Fruit fly (Drosophila melanogaster) whole organism, prepupa: ENCODE results near the gene CG13293.

Source experiments
- Blimp-1 ChIP-seq: fragments of 200-800 bp; sonication (Bioruptor generic); optimal IDR thresholded peaks from 3 replicates; lab custom pipeline; 2017; ENCODE audit warnings: missing biosample characterization, missing genetic modification characterization, mild to moderate bottlenecking, moderate library complexity, missing genetic modification reagents
- CG10631 ChIP-seq: fragments of 200-800 bp; sonication (Bioruptor generic); optimal IDR thresholded peaks from 2 replicates; lab custom pipeline; 2016; ENCODE audit warnings: missing biosample characterization, missing genetic modification characterization
- CG11762 ChIP-seq: fragments of 200-800 bp; sonication (Bioruptor generic); optimal IDR thresholded peaks from 3 replicates; lab custom pipeline; 2016; ENCODE audit warnings: missing biosample characterization, missing genetic modification characterization; ENCODE audit not compliant: insufficient read depth
- CG1621 ChIP-seq: fragments of 200-800 bp; sonication (Bioruptor generic); optimal IDR thresholded peaks from 3 replicates; lab custom pipeline; 2018; ENCODE audit warnings: missing biosample characterization, mild to moderate bottlenecking, missing genetic modification characterization
- CG16779 ChIP-seq: fragments of 200-800 bp; sonication (Bioruptor generic); optimal IDR thresholded peaks from 3 replicates; lab custom pipeline; 2017; ENCODE audit warnings: missing biosample characterization, mild to moderate bottlenecking, missing genetic modification characterization
- CG3032 ChIP-seq: fragments of 200-800 bp; optimal IDR thresholded peaks from 2 replicates; lab custom pipeline; 2019; ENCODE audit warnings: missing biosample characterization, mild to moderate bottlenecking, missing genetic modification characterization, moderate library complexity
- CG31627 ChIP-seq: fragments of 200-800 bp; sonication (Bioruptor generic); optimal IDR thresholded peaks from 3 replicates; lab custom pipeline; 2016; ENCODE audit warnings: missing biosample characterization, missing genetic modification characterization
- CG32006 ChIP-seq: fragments of 200-800 bp; sonication (Bioruptor generic); optimal IDR thresholded peaks from 3 replicates; lab custom pipeline; 2017; ENCODE audit warnings: missing biosample characterization, mild to moderate bottlenecking, missing genetic modification characterization
- CG34406 ChIP-seq: fragments of 200-800 bp; sonication (Bioruptor generic); optimal IDR thresholded peaks from 3 replicates; lab custom pipeline; 2016; ENCODE audit warnings: missing biosample characterization, missing genetic modification characterization
- CG4318 ChIP-seq: fragments of 200-800 bp; sonication (Bioruptor generic); optimal IDR thresholded peaks from 3 replicates; lab custom pipeline; 2017; ENCODE audit warnings: missing biosample characterization, mild to moderate bottlenecking, missing genetic modification characterization
- CG6792 ChIP-seq: fragments of 200-800 bp; sonication (Bioruptor generic); optimal IDR thresholded peaks from 3 replicates; lab custom pipeline; 2016; ENCODE audit warnings: missing biosample characterization, missing genetic modification characterization
- CG7368 ChIP-seq: fragments of 200-800 bp; sonication (Bioruptor generic); optimal IDR thresholded peaks from 3 replicates; lab custom pipeline; 2016; ENCODE audit warnings: missing biosample characterization, missing genetic modification characterization
- CG8632 ChIP-seq: fragments of 200-800 bp; sonication (Bioruptor generic); optimal IDR thresholded peaks from 3 replicates; lab custom pipeline; 2016; ENCODE audit warnings: missing biosample characterization, missing genetic modification characterization
- CG9139 ChIP-seq: fragments of 200-800 bp; sonication (Bioruptor generic); optimal IDR thresholded peaks from 3 replicates; lab custom pipeline; 2017; ENCODE audit warnings: missing biosample characterization, mild to moderate bottlenecking, missing genetic modification characterization
- Eip75B ChIP-seq: fragments of 200-800 bp; sonication (Bioruptor generic); optimal IDR thresholded peaks from 3 replicates; lab custom pipeline; 2016; ENCODE audit warnings: missing biosample characterization, missing genetic modification characterization
- Eip78C ChIP-seq: fragments of 200-800 bp; sonication (Bioruptor generic); peaks from one replicate; lab custom pipeline; 2016; ENCODE audit warnings: missing biosample characterization, missing genetic modification characterization
- Eip93F ChIP-seq: fragments of 200-800 bp; sonication (Bioruptor generic); optimal IDR thresholded peaks from 2 replicates; lab custom pipeline; 2016; ENCODE audit warnings: missing biosample characterization, mild to moderate bottlenecking, missing genetic modification characterization
- Ets96B ChIP-seq: fragments of 200-800 bp; optimal IDR thresholded peaks from 2 replicates; lab custom pipeline; 2019; ENCODE audit warnings: missing biosample characterization, mild to moderate bottlenecking, missing genetic modification characterization, moderate library complexity
- Gug ChIP-seq: fragments of 200-800 bp; sonication (Bioruptor generic); IDR thresholded peaks from 2 replicates; pipeline ENCODE4 v1.3.6; 2022; ENCODE audit warnings: missing biosample characterization, missing genetic modification characterization
- Hr39 ChIP-seq: fragments of 200-800 bp; sonication (Bioruptor generic); optimal IDR thresholded peaks from 2 replicates; lab custom pipeline; 2016; ENCODE audit warnings: missing biosample characterization, missing genetic modification characterization
- Lpt ChIP-seq: fragments of 200-800 bp; sonication (Bioruptor generic); optimal IDR thresholded peaks from 3 replicates; lab custom pipeline; 2016; ENCODE audit warnings: missing biosample characterization, missing genetic modification characterization
- Met ChIP-seq: fragments of 200-800 bp; sonication (Bioruptor generic); optimal IDR thresholded peaks from 3 replicates; lab custom pipeline; 2016; ENCODE audit warnings: missing biosample characterization, missing genetic modification characterization
- OdsH ChIP-seq: fragments of 200-800 bp; sonication (Bioruptor generic); optimal IDR thresholded peaks from 3 replicates; lab custom pipeline; 2016; ENCODE audit warnings: missing biosample characterization, missing genetic modification characterization
- Smox ChIP-seq: fragments of 200-800 bp; sonication (Bioruptor generic); optimal IDR thresholded peaks from 3 replicates; lab custom pipeline; 2016; ENCODE audit warnings: missing biosample characterization, missing genetic modification characterization
- Sox15 ChIP-seq: fragments of 200-800 bp; sonication (Bioruptor generic); optimal IDR thresholded peaks from 3 replicates; lab custom pipeline; 2016; ENCODE audit warnings: missing biosample characterization, missing genetic modification characterization
- dac ChIP-seq: fragments of 200-800 bp; sonication (Bioruptor generic); optimal IDR thresholded peaks from 2 replicates; lab custom pipeline; 2017; ENCODE audit warnings: missing biosample characterization, mild to moderate bottlenecking, missing genetic modification characterization
- dsx ChIP-seq: fragments of 200-800 bp; optimal IDR thresholded peaks from 3 replicates; lab custom pipeline; 2019; ENCODE audit warnings: missing biosample characterization, mild to moderate bottlenecking, missing genetic modification characterization, moderate library complexity; ENCODE audit not compliant: poor library complexity, severe bottlenecking
- fd85E ChIP-seq: fragments of 200-800 bp; sonication (Bioruptor generic); optimal IDR thresholded peaks from 3 replicates; lab custom pipeline; 2016; ENCODE audit warnings: missing biosample characterization, missing genetic modification characterization
- net ChIP-seq: fragments of 200-800 bp; sonication (Bioruptor generic); optimal IDR thresholded peaks from 3 replicates; lab custom pipeline; 2016; ENCODE audit warnings: missing biosample characterization, missing genetic modification characterization
- pdm3 ChIP-seq: fragments of 200-800 bp; sonication (Bioruptor generic); optimal IDR thresholded peaks from 3 replicates; lab custom pipeline; 2016; ENCODE audit warnings: missing biosample characterization, missing genetic modification characterization
- spab ChIP-seq: fragments of 200-800 bp; sonication (Bioruptor generic); optimal IDR thresholded peaks from 2 replicates; lab custom pipeline; 2017; ENCODE audit warnings: missing biosample characterization, mild to moderate bottlenecking, missing genetic modification characterization, missing genetic modification reagents
- svp ChIP-seq: fragments of 200-800 bp; sonication (Bioruptor generic); peaks from one replicate; lab custom pipeline; 2016; ENCODE audit warnings: missing biosample characterization, missing genetic modification characterization
- topi ChIP-seq: fragments of 200-800 bp; sonication (Bioruptor generic); optimal IDR thresholded peaks from 3 replicates; lab custom pipeline; 2016; ENCODE audit warnings: missing biosample characterization, missing genetic modification characterization

The CG13293 gene

DNA sequence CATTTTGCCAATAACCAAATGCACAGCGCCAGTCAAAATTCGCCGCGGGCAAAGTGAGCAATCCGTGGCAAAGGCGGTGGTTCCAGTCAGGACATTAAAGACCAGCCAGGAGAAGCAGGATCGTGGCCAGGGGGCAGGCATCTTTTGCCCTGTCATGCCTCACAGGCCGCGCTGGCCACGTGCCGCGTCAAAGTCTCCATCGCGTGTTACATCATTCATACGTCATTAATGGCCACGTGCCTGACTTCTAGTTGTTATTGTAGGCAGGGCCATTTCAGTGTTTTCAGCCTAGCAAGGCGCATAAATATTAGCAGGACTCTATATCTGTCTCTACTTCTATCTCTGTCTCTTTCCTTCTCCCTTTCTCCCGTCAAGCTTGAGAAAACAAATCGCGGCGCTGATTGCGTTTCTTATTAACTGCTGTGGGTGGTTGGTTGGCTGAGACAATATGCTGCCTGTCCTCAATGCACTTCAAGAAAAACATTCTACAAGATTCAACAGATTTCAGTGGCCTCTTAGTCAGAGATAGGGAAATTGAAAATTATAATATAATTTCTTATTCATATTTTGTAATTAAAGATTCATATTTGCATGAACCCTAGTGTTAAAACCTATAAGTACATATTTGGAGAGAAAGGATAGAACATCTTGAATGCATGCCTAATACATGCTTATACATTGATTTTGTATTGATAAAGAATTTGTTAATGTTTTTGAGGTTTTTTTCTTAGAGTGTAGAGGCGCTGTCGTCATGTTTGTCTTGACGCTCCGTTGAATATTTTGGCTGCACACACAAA is 25.8 kb downstream of the CG13293 start:
- TF ChIP-seq Smox (GFP tag; lab: Kevin White, UChicago) = no peak
- TF ChIP-seq svp (GFP tag; lab: Kevin White, UChicago) = no peak
- TF ChIP-seq net (GFP tag; lab: Kevin White, UChicago) = no peak
- no peak for TF ChIP-seq CG3032 (tag; lab: Kevin White, UChicago)
- no peak for TF ChIP-seq CG11762
- TF ChIP-seq Eip78C = no peak
- no peak for TF ChIP-seq CG8632 (GFP tag; lab: Kevin White, UChicago)
- TF ChIP-seq Lpt = no peak
- no peak for TF ChIP-seq CG4318 (GFP tag; lab: Kevin White, UChicago)
- no peak for TF ChIP-seq topi (GFP tag; lab: Kevin White, UChicago)
- TF ChIP-seq Eip75B (GFP tag; lab: Kevin White, UChicago) = no peak
- no peak for TF ChIP-seq CG32006
- TF ChIP-seq CG7368 (GFP tag; lab: Kevin White, UChicago) = no peak
- TF ChIP-seq fd85E (GFP tag; lab: Kevin White, UChicago) = no peak
- no peak for TF ChIP-seq OdsH (GFP tag; lab: Kevin White, UChicago)
- no peak for TF ChIP-seq CG1621
- TF ChIP-seq CG16779 (tag; lab: Kevin White, UChicago) = no peak
- no peak for TF ChIP-seq Met (GFP tag; lab: Kevin White, UChicago)
- TF ChIP-seq CG9139 (GFP tag; lab: Kevin White, UChicago) = no peak
- TF ChIP-seq dsx (GFP tag; lab: Kevin White, UChicago) = no peak

DNA sequence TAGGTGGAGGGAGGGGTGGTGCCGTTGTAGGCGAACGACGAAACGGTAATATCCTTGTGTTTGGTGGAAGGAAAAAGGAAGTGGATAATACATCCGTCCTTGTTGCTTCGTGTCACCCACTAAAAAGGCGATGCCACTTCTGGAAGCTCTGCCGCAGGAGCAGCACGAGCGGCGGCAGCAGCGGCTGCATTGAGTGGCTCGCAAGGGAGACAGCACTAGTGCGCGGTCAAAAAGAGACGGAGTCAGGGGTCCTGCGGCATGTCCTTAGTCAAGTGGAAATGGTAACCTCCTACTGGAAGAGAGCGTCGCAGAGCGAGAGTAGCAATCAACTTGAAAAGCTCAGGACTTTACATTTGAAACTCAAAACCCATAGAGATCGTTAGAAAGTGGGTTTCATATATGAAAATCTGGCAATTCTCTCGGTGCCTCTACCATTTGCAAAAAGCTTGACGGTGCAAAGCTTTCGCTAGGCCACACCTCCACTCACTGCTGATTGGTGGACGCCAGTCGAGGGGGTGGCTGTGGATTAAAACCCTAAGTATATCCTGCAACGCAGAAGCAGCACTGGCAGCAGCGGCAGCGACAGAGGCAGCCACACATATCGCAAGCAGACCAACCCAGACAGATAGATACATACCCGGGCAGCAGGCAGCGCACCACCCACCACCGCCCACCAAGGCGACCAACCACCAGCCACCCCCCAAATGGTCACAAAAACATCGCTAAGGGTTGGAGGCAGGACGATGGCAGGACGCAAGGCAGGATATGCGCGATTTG is 28.2 kb downstream of the CG13293 start:
- no peak for TF ChIP-seq CG9139 (GFP tag; lab: Kevin White, UChicago)
- no peak for TF ChIP-seq CG31627 (GFP tag; lab: Kevin White, UChicago)
- no peak for TF ChIP-seq Ets96B (tag; lab: Kevin White, UChicago)
- TF ChIP-seq CG6792 = no peak
- TF ChIP-seq net (GFP tag; lab: Kevin White, UChicago) = no peak
- TF ChIP-seq, all 60 proteins: peak for 0

DNA sequence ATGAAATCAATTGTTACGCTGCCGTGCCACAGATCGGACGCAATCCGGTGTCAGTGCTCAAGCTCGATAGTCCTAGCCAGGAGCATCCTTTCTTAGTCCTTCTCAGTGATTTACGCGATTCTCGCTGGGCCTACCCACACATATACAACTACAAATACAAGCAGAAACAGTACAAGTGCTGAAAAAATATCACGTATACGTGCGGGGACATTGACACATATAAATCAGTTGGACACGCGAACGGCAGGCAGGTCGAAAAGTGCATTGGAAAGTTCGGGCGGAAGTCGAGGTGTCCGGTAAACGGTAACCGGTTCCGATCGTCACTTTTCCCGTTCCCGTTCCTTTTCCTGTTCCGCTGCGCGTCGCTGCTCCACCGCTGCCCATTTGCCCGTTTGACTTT is 28.8 kb downstream of the CG13293 start:
- TF ChIP-seq Hr39 (GFP tag; lab: Kevin White, UChicago) = no peak
- no peak for TF ChIP-seq net (GFP tag; lab: Kevin White, UChicago)
- no peak for TF ChIP-seq CG8632 (GFP tag; lab: Kevin White, UChicago)
- TF ChIP-seq CG10631 (GFP tag; lab: Kevin White, UChicago) = no peak
- TF ChIP-seq Smox (GFP tag; lab: Kevin White, UChicago) = no peak
- TF ChIP-seq Eip75B (GFP tag; lab: Kevin White, UChicago) = no peak
- no peak for TF ChIP-seq Sox15 (GFP tag; lab: Kevin White, UChicago)
- no peak for TF ChIP-seq Eip93F (GFP tag; lab: Kevin White, UChicago)
- no peak for TF ChIP-seq Blimp-1 (GFP tag; lab: Kevin White, UChicago)
- TF ChIP-seq fd85E (GFP tag; lab: Kevin White, UChicago) = no peak
- TF ChIP-seq Ets96B (tag; lab: Kevin White, UChicago) = no peak

DNA sequence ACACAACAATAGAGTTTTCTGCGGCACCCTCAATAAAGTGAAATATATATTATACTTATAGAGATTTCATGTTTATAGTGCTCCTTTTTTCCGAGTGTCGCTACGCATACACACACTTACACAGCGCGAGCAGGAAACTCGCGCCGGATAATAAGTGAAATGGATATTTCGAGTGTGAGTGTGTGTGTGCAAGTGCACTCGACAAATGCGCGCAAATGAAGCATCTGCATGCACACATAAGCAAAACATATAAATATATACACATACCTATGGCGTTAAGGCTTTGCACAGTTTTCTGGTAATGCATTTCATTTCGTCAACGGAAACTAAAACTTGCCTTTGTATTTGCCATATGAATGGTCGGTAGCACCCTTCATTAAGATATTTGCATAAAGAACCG is 32.8 kb downstream of the CG13293 start:
- no peak for TF ChIP-seq CG34406 (GFP tag; lab: Kevin White, UChicago)

DNA sequence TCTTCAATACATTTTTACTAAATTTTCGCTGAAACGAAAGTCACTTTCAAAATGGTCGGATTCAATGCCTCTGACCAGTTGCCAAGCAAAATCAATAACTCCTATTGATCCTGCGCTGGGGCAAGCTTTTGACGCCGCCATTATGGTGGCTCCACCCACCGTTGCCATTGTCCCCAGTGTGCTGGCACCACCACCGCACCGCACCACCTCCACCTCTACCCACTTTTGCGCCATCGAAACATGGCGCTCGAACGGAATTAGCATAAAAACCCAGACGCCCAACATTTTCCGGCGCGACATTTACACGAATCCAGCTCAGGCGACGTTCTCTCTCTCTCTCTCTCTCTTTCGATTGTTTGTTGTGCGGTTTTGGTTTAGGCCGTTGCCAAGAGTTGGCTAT is 34.2 kb downstream of the CG13293 start:
- TF ChIP-seq dac (no peak), pdm3 (GFP tag; lab: Kevin White, UChicago) (no peak), CG31627 (GFP tag; lab: Kevin White, UChicago) (no peak), CG34406 (GFP tag; lab: Kevin White, UChicago) (no peak), Gug (GFP tag; lab: Robert Waterston, UW) (no peak), Eip78C (no peak), spab (no peak)
